Worm (Caenorhabditis elegans) whole organism, mixed stage, embryonic: ENCODE results near the gene srh-40.

Experiments used
- M03D4.4 ChIP-seq: sonication (generic microtip); optimal IDR thresholded peaks from 2 replicates; lab custom pipeline; 2017; ENCODE audit warnings: mild to moderate bottlenecking, missing genetic modification characterization, missing compliant biosample characterization
- bed-3 ChIP-seq: fragments of 200-800 bp; sonication (Bioruptor generic); optimal IDR thresholded peaks from 3 replicates; lab custom pipeline; 2018; ENCODE audit warnings: mild to moderate bottlenecking, missing genetic modification characterization, moderate library complexity, missing compliant biosample characterization
- ceh-43 ChIP-seq: fragments of 200-800 bp; sonication (Bioruptor generic); optimal IDR thresholded peaks from 2 replicates; lab custom pipeline; 2018; ENCODE audit warnings: mild to moderate bottlenecking, missing genetic modification characterization, moderate library complexity, missing compliant biosample characterization
- ceh-83 ChIP-seq: fragments of 200-800 bp; sonication (Bioruptor generic); optimal IDR thresholded peaks from 2 replicates; lab custom pipeline; 2018; ENCODE audit warnings: mild to moderate bottlenecking, missing genetic modification characterization, missing compliant biosample characterization
- ces-1 ChIP-seq: fragments of 150-350 bp; optimal IDR thresholded peaks from 2 replicates; lab custom pipeline; 2014; ENCODE audit warnings: missing biosample characterization, missing genetic modification reagents, missing genetic modification characterization
- cnd-1 ChIP-seq: fragments of 200-800 bp; sonication (Bioruptor generic); optimal IDR thresholded peaks from 2 replicates; lab custom pipeline; 2018; ENCODE audit warnings: mild to moderate bottlenecking, missing genetic modification characterization, missing compliant biosample characterization
- drap-1 ChIP-seq: fragments of 200-800 bp; sonication (Bioruptor generic); optimal IDR thresholded peaks from 3 replicates; lab custom pipeline; 2018; ENCODE audit warnings: mild to moderate bottlenecking, missing genetic modification characterization, missing compliant biosample characterization
- elt-1 ChIP-seq: sonication (generic microtip); optimal IDR thresholded peaks from 2 replicates; lab custom pipeline; 2017; ENCODE audit warnings: missing genetic modification characterization, mild to moderate bottlenecking, missing compliant biosample characterization, antibody characterized with exemption, moderate library complexity, borderline replicate concordance; ENCODE audit not compliant: insufficient read depth
- flh-1 ChIP-seq: fragments of 200-800 bp; sonication (Bioruptor generic); optimal IDR thresholded peaks from 2 replicates; lab custom pipeline; 2018; ENCODE audit warnings: mild to moderate bottlenecking, missing genetic modification characterization, moderate library complexity, missing compliant biosample characterization
- ham-2 ChIP-seq: fragments of 200-800 bp; sonication (Bioruptor generic); optimal IDR thresholded peaks from 2 replicates; lab custom pipeline; 2018; ENCODE audit warnings: mild to moderate bottlenecking, missing genetic modification characterization, missing compliant biosample characterization
- hlh-1 ChIP-seq: fragments of 150-350 bp; optimal IDR thresholded peaks from 2 replicates; lab custom pipeline; 2014; ENCODE audit warnings: missing biosample characterization, missing genetic modification reagents, missing genetic modification characterization
- lin-13 ChIP-seq: fragments of 150-350 bp; optimal IDR thresholded peaks from 2 replicates; lab custom pipeline; 2014; ENCODE audit warnings: missing biosample characterization, missing genetic modification characterization
- lin-32 ChIP-seq: fragments of 200-800 bp; sonication (Bioruptor generic); optimal IDR thresholded peaks from 2 replicates; lab custom pipeline; 2018; ENCODE audit warnings: mild to moderate bottlenecking, missing genetic modification characterization, missing compliant biosample characterization
- lsy-2 ChIP-seq: fragments of 150-350 bp; optimal IDR thresholded peaks from 2 replicates; lab custom pipeline; 2014; ENCODE audit warnings: missing biosample characterization, missing genetic modification characterization
- mab-5 ChIP-seq: fragments of 150-350 bp; optimal IDR thresholded peaks from 2 replicates; lab custom pipeline; 2014; ENCODE audit warnings: missing biosample characterization, missing genetic modification characterization
- mep-1 ChIP-seq: fragments of 150-350 bp; optimal IDR thresholded peaks from 2 replicates; lab custom pipeline; 2017; ENCODE audit warnings: missing biosample characterization, missing genetic modification reagents, missing genetic modification characterization, inconsistent platforms
- mls-2 ChIP-seq: sonication (generic microtip); optimal IDR thresholded peaks from 2 replicates; lab custom pipeline; 2016; ENCODE audit warnings: mild to moderate bottlenecking, missing genetic modification characterization, moderate library complexity, missing compliant biosample characterization
- nhr-12 ChIP-seq: fragments of 150-350 bp; optimal IDR thresholded peaks from 2 replicates; lab custom pipeline; 2014; ENCODE audit warnings: missing biosample characterization, missing genetic modification characterization
- nhr-2 ChIP-seq: fragments of 150-350 bp; optimal IDR thresholded peaks from 2 replicates; lab custom pipeline; 2014; ENCODE audit warnings: missing biosample characterization, missing genetic modification characterization
- nhr-237 ChIP-seq: fragments of 150-350 bp; optimal IDR thresholded peaks from 2 replicates; lab custom pipeline; 2014; ENCODE audit warnings: missing biosample characterization, missing genetic modification characterization
- nhr-28 ChIP-seq: fragments of 150-350 bp; optimal IDR thresholded peaks from 2 replicates; lab custom pipeline; 2014; ENCODE audit warnings: missing biosample characterization, missing genetic modification characterization
- nhr-76 ChIP-seq: sonication (generic microtip); optimal IDR thresholded peaks from 2 replicates; lab custom pipeline; 2017; ENCODE audit warnings: missing biosample characterization, missing genetic modification characterization
- pha-4 ChIP-seq: fragments of 150-350 bp; optimal IDR thresholded peaks from 2 replicates; lab custom pipeline; 2018; ENCODE audit warnings: missing biosample characterization, missing genetic modification reagents, missing genetic modification characterization
- snpc-4 ChIP-seq: fragments of 150-350 bp; optimal IDR thresholded peaks from 2 replicates; lab custom pipeline; 2014; ENCODE audit warnings: missing biosample characterization, missing genetic modification characterization
- sptf-1 ChIP-seq: sonication (generic microtip); optimal IDR thresholded peaks from 2 replicates; lab custom pipeline; 2017; ENCODE audit warnings: mild to moderate bottlenecking, missing genetic modification characterization, moderate library complexity, missing compliant biosample characterization
- tbx-8 ChIP-seq: fragments of 200-800 bp; sonication (Bioruptor generic); optimal IDR thresholded peaks from 2 replicates; lab custom pipeline; 2018; ENCODE audit warnings: mild to moderate bottlenecking, missing genetic modification characterization, moderate library complexity, missing compliant biosample characterization
- unc-120 ChIP-seq: sonication (generic microtip); optimal IDR thresholded peaks from 2 replicates; lab custom pipeline; 2017; ENCODE audit warnings: missing genetic modification characterization, missing compliant biosample characterization; ENCODE audit not compliant: poor library complexity, severe bottlenecking
- unc-62 ChIP-seq: fragments of 150-350 bp; optimal IDR thresholded peaks from 2 replicates; lab custom pipeline; 2014; ENCODE audit warnings: missing biosample characterization, missing genetic modification reagents, missing genetic modification characterization
- zip-8 ChIP-seq: fragments of 150-350 bp; optimal IDR thresholded peaks from 2 replicates; lab custom pipeline; 2014; ENCODE audit warnings: missing biosample characterization, missing genetic modification characterization
- ztf-11 ChIP-seq: fragments of 150-350 bp; optimal IDR thresholded peaks from 2 replicates; lab custom pipeline; 2014; ENCODE audit warnings: missing biosample characterization, missing genetic modification characterization

srh-40 gene

DNA sequence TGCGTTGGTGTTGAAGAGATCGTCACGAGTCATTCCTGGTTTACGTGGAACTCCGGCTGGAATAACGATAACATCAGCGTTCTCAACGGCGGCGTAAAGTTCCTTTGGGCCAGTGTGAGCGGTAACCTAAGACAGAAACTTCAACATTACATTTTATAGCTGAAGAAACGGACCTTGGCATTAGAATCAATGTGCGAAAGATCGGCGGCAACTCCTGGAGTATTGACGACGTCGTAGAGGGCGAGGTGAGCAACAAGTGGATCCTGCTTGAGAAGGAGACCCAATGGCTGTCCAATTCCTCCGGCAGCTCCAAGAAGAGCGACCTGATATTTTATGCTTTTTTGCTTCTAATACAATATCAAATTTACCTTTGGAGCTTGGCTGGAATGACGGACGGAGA lies 3.0 kb upstream of the srh-40 start:
- TF ChIP-seq sptf-1 (tag; lab: Kevin White, UChicago) (no peak), nhr-2 (no peak), lin-13 (no peak), cnd-1 (tag; lab: Kevin White, UChicago) (no peak), drap-1 (no peak), bed-3 (GFP tag; lab: Kevin White, UChicago) (no peak), nhr-237 (no peak), unc-120 (tag; lab: Kevin White, UChicago) (no peak), tbx-8 (GFP tag; lab: Kevin White, UChicago) (no peak), ham-2 (GFP tag; lab: Kevin White, UChicago) (no peak), hlh-1 (tag; lab: Kevin White, UChicago) (no peak), lin-32 (GFP tag; lab: Kevin White, UChicago) (no peak), ces-1 (GFP tag; lab: Kevin White, UChicago) (no peak), M03D4.4 (tag; lab: Kevin White, UChicago) (no peak), flh-1 (GFP tag; lab: Kevin White, UChicago) (no peak), snpc-4 (no peak), zip-8 (tag; lab: Kevin White, UChicago) (no peak), ceh-43 (GFP tag; lab: Kevin White, UChicago) (no peak), pha-4 (tag; lab: Kevin White, UChicago) (no peak)

DNA sequence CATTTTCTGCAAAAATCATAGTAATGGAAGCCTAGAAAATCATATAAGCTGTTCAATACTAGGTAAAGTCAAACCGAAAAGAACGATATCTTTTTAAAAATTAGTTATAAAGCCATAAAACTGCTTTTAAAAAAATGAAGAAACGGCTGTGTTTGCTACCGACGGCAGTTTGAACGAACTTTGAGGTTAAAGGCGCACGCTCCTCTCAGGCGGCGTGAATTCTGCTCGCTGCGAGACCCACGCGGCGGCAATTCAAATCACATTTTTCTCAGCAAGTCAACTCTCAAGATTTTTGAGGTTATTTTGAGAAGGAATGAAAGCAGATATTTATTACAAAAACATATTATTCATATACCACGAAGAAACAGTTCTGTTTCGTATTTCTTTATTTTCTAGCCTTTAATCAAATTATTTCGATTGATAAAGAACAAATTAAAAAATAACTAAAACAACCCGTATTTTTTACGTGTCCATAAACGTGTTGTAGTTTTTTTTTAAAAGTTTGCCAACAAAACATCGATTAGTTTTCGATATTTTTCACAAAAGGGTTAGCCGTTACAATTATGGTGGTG lies 2.4 kb upstream of the srh-40 start, which contains the start of the genes mdh-2 and F20H11.4:
Gene mdh-2 (minus strand): TSS at position 6 of the 572 bp plus-strand sequence.
Gene F20H11.4 (plus strand): TSS at position 522 of the 572 bp plus-strand sequence.
- TF ChIP-seq unc-62 (GFP tag; lab: Kevin White, UChicago) (no peak), pha-4 (tag; lab: Kevin White, UChicago) (peak; percentile 51), hlh-1 (tag; lab: Kevin White, UChicago) (peak; percentile 52), mep-1 (peak; percentile 92), ceh-43 (GFP tag; lab: Kevin White, UChicago) (no peak), lsy-2 (tag; lab: Kevin White, UChicago) (peak; percentile 81), mls-2 (tag; lab: Kevin White, UChicago) (no peak), nhr-237 (peak; percentile 37), nhr-28 (tag; lab: Kevin White, UChicago) (no peak)

DNA sequence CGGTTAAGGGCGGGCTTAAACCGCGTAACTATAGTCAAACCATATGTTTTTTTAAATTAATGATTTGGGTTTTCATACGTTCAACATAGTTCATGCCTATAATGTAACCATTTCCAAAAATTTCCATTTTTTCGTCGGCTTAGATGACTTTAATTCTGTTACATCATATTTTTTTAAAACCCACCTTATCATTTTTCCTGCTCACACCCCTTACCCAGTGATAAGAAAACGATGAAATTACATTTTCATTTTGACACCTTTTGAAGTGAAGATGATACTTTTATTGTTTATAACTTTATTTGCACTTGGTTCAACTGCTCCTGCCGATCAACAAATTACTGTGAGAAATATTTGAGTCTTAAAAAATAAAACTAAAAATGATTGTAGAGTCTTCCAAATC lies 1.7 kb downstream of the srh-40 start, which contains the start of gene ctsa-4.2:
Gene ctsa-4.2 (plus strand): TSS at position 247 of the 400 bp plus-strand sequence.
- no peak for TF ChIP-seq nhr-28 (tag; lab: Kevin White, UChicago)
- TF ChIP-seq ztf-11 (tag; lab: Kevin White, UChicago), result no peak
- no peak for TF ChIP-seq zip-8 (tag; lab: Kevin White, UChicago)
- TF ChIP-seq, all 35 proteins: peak for 0

DNA sequence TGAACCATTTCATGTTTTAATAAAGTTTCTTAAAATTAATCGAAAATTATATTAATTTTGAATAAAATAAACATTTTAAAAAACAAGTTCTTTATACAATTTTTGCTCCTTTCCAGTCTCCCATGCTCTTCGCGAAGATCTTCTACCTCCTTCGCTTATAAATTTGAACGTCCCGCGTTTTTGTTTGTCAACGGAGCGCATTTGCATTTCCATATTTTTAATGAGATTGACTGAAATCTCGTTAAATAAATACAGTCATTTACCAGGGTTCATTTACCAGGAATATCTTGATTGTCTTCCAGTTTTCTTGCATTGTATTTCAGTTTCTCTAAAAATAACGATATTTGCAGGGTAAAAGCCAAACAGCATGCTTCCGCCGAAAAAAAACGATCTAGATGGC lies 4.4 kb downstream of the srh-40 start, which contains the start of gene cmtr-2:
Gene cmtr-2 (plus strand): TSS at position 351 of the 400 bp plus-strand sequence.
- TF ChIP-seq lsy-2 (tag; lab: Kevin White, UChicago), result peak; percentile 46
- peak; percentile 37 for TF ChIP-seq nhr-2
- TF ChIP-seq ces-1 (GFP tag; lab: Kevin White, UChicago), result peak; percentile 96
- TF ChIP-seq mls-2 (tag; lab: Kevin White, UChicago), result no peak
- no peak for TF ChIP-seq zip-8 (tag; lab: Kevin White, UChicago)
- TF ChIP-seq pha-4 (tag; lab: Kevin White, UChicago), result peak; percentile 22
- TF ChIP-seq mep-1, result peak; percentile 44
- TF ChIP-seq flh-1 (GFP tag; lab: Kevin White, UChicago), result no peak
- no peak for TF ChIP-seq ceh-83 (GFP tag; lab: Kevin White, UChicago)

DNA sequence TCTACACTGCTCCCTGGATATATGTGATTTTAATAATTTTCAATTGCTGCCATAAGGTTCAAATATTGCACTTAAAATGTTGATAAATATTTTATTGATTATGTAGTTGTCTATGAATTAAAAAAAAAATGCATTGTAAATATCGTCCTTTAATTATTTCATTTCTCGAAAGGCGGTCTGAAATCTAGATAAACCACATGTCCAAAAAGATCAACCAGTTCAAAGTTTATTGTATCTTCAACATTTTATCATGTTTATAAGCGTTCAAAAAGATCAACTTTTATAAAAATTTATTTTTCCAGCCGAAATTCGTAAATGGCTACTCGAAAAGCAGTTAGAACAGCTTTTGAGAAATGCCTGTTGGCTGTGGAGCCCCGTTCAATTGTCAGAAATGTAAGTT lies 9.3 kb downstream of the srh-40 start, which contains the start of gene C13B9.2:
Gene C13B9.2 (plus strand): TSS at position 301 of the 400 bp plus-strand sequence.
- TF ChIP-seq elt-1 (tag; lab: Kevin White, UChicago) (no peak), zip-8 (tag; lab: Kevin White, UChicago) (no peak), mls-2 (tag; lab: Kevin White, UChicago) (no peak), ces-1 (GFP tag; lab: Kevin White, UChicago) (no peak)

DNA sequence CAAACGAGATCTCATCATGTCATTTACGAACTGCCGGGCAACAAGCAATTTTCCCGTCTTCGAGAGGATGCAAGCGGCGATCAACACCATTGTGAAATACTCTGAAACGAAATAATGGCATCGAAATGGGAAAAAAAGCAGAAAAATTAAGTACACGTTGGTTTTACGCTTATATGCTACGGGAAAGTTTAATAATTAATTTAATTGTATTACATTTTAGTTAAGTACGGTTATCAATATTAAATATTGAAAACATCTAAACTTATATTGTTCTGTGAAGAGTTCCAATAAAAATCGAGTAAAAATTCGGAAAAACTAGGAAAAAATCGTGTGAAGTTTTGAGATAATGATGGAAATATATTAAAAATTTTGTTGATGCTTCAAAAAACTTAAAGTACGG lies 14.2 kb downstream of the srh-40 start, which contains the start of gene copd-1:
Gene copd-1 (minus strand): TSS at position 101 of the 400 bp plus-strand sequence.
- TF ChIP-seq nhr-76 (tag; lab: Kevin White, UChicago), result no peak
- TF ChIP-seq ceh-43 (GFP tag; lab: Kevin White, UChicago), result no peak
- no peak for TF ChIP-seq lsy-2 (tag; lab: Kevin White, UChicago)
- no peak for TF ChIP-seq sptf-1 (tag; lab: Kevin White, UChicago)
- no peak for TF ChIP-seq nhr-12 (tag; lab: Kevin White, UChicago)
- TF ChIP-seq ham-2 (GFP tag; lab: Kevin White, UChicago), result no peak
- no peak for TF ChIP-seq flh-1 (GFP tag; lab: Kevin White, UChicago)
- no peak for TF ChIP-seq mls-2 (tag; lab: Kevin White, UChicago)
- TF ChIP-seq mep-1, result no peak
- TF ChIP-seq ces-1 (GFP tag; lab: Kevin White, UChicago), result no peak
- TF ChIP-seq unc-120 (tag; lab: Kevin White, UChicago), result no peak
- no peak for TF ChIP-seq mab-5 (tag; lab: Kevin White, UChicago)
- no peak for TF ChIP-seq drap-1
- TF ChIP-seq ceh-83 (GFP tag; lab: Kevin White, UChicago), result no peak
- no peak for TF ChIP-seq lin-13
- TF ChIP-seq nhr-2, result no peak
- TF ChIP-seq, all 35 proteins: peak for 0
